Worm (Caenorhabditis elegans) whole organism, L4 larva: ENCODE measurements around the gene dmsr-6.

Source experiments
- D1046.2 ChIP-seq: fragments of 200-800 bp; sonication (Bioruptor generic); IDR thresholded peaks from 2 replicates; pipeline ENCODE4 v1.3.6; 2022; ENCODE audit warnings: missing genetic modification characterization, missing compliant biosample characterization
- F44E2.7 ChIP-seq: fragments of 200-800 bp; sonication (Bioruptor generic); IDR thresholded peaks from 2 replicates; pipeline ENCODE4 v2.1.2; 2022; ENCODE audit warnings: missing genetic modification characterization, missing compliant biosample characterization
- R02D3.7 ChIP-seq: fragments of 150-350 bp; sonication (generic microtip); optimal IDR thresholded peaks from 3 replicates; lab custom pipeline; 2014; ENCODE audit warnings: missing biosample characterization, missing genetic modification characterization
- T26A8.4 ChIP-seq: fragments of 200-800 bp; sonication (Bioruptor generic); IDR thresholded peaks from 2 replicates; pipeline ENCODE4 v1.3.6; 2022; ENCODE audit warnings: missing genetic modification characterization, missing compliant biosample characterization
- Y105C5A.15 ChIP-seq: fragments of 200-800 bp; sonication (Bioruptor generic); IDR thresholded peaks from 2 replicates; pipeline ENCODE4 v1.3.6; 2022; ENCODE audit warnings: missing genetic modification characterization, missing compliant biosample characterization
- Y48G9A.11 ChIP-seq: fragments of 200-800 bp; sonication (Bioruptor generic); IDR thresholded peaks from 2 replicates; pipeline ENCODE4 v1.3.6; 2022; ENCODE audit warnings: missing genetic modification reagents, missing genetic modification characterization, missing compliant biosample characterization
- Y5F2A.4 ChIP-seq: fragments of 200-800 bp; sonication (Bioruptor generic); optimal IDR thresholded peaks from 2 replicates; lab custom pipeline; 2018; ENCODE audit warnings: mild to moderate bottlenecking, missing genetic modification characterization, missing compliant biosample characterization
- ZK337.2 ChIP-seq: fragments of 200-800 bp; sonication (Bioruptor generic); IDR thresholded peaks from 2 replicates; pipeline ENCODE4 v1.3.6; 2022; ENCODE audit warnings: missing genetic modification reagents, missing genetic modification characterization, missing compliant biosample characterization
- aha-1 ChIP-seq: fragments of 150-350 bp; peaks from one replicate; lab custom pipeline; 2014; ENCODE audit warnings: missing biosample characterization, missing genetic modification characterization
- aly-2 ChIP-seq: sonication (generic microtip); optimal IDR thresholded peaks from 2 replicates; lab custom pipeline; 2018; ENCODE audit warnings: missing biosample characterization, missing genetic modification characterization
- arid-1 ChIP-seq: fragments of 200-800 bp; sonication (Bioruptor generic); conservative IDR thresholded peaks from 2 replicates; pipeline ENCODE4 v1.3.6; 2022; ENCODE audit warnings: missing genetic modification reagents, missing genetic modification characterization, missing compliant biosample characterization
- attf-4 ChIP-seq: sonication (generic microtip); optimal IDR thresholded peaks from 3 replicates; lab custom pipeline; 2017; ENCODE audit warnings: missing biosample characterization, missing genetic modification characterization
- ceh-20 ChIP-seq: fragments of 200-800 bp; sonication (Bioruptor generic); IDR thresholded peaks from 2 replicates; pipeline ENCODE4 v1.3.6; 2022; ENCODE audit warnings: missing genetic modification reagents, missing genetic modification characterization, missing compliant biosample characterization
- cey-2 ChIP-seq: sonication (generic microtip); optimal IDR thresholded peaks from 3 replicates; lab custom pipeline; 2017; ENCODE audit warnings: missing genetic modification characterization, mild to moderate bottlenecking, missing compliant biosample characterization, antibody characterized with exemption, borderline replicate concordance; ENCODE audit not compliant: insufficient read depth
- daf-12 ChIP-seq: fragments of 150-350 bp; optimal IDR thresholded peaks from 2 replicates; lab custom pipeline; 2014; ENCODE audit warnings: missing biosample characterization, missing genetic modification reagents, missing genetic modification characterization
- daf-19 ChIP-seq: fragments of 200-800 bp; sonication (Bioruptor generic); conservative IDR thresholded peaks from 2 replicates; pipeline ENCODE4 v1.3.6; 2022; ENCODE audit warnings: missing genetic modification characterization, missing compliant biosample characterization
- dmd-8 ChIP-seq: fragments of 200-800 bp; sonication (Bioruptor generic); IDR thresholded peaks from 2 replicates; pipeline ENCODE4 v1.3.6; 2022; ENCODE audit warnings: missing genetic modification characterization, missing compliant biosample characterization
- dpl-1 ChIP-seq: fragments of 150-350 bp; optimal IDR thresholded peaks from 2 replicates; lab custom pipeline; 2014; ENCODE audit warnings: missing biosample characterization, missing genetic modification reagents, missing genetic modification characterization
- egl-43 ChIP-seq: fragments of 200-800 bp; sonication (Bioruptor generic); IDR thresholded peaks from 2 replicates; pipeline ENCODE4 v1.3.6; 2022; ENCODE audit warnings: missing genetic modification reagents, missing genetic modification characterization, missing compliant biosample characterization
- hif-1 ChIP-seq, 2 experiments: sonication (generic microtip); optimal IDR thresholded peaks; 2 replicates each; lab custom pipeline; 2016 to 2017; ENCODE audit warnings: missing compliant biosample characterization in 2 of 2, missing genetic modification characterization in 2 of 2, missing genetic modification reagents in 2 of 2, missing genotype in 2 of 2, mild to moderate bottlenecking in 1 of 2
- hlh-11 ChIP-seq: fragments of 200-800 bp; sonication (Bioruptor generic); optimal IDR thresholded peaks from 2 replicates; lab custom pipeline; 2018; ENCODE audit warnings: mild to moderate bottlenecking, missing genetic modification characterization, missing compliant biosample characterization
- hlh-30 ChIP-seq: sonication (generic microtip); optimal IDR thresholded peaks from 2 replicates; lab custom pipeline; 2017; ENCODE audit warnings: antibody characterized with exemption, mild to moderate bottlenecking, missing genetic modification characterization, missing compliant biosample characterization; ENCODE audit not compliant: insufficient read depth
- hmg-1.1 ChIP-seq: fragments of 200-800 bp; sonication (Bioruptor generic); IDR thresholded peaks from 2 replicates; pipeline ENCODE4 v1.3.6; 2022; ENCODE audit warnings: missing genetic modification reagents, missing genetic modification characterization, missing compliant biosample characterization
- jun-1 ChIP-seq: fragments of 150-350 bp; optimal IDR thresholded peaks from 2 replicates; lab custom pipeline; 2014; ENCODE audit warnings: missing biosample characterization, missing genetic modification reagents, missing genetic modification characterization
- lin-15B ChIP-seq: fragments of 150-350 bp; sonication (generic microtip); optimal IDR thresholded peaks from 3 replicates; lab custom pipeline; 2014; ENCODE audit warnings: missing biosample characterization, missing genetic modification characterization
- lin-29 ChIP-seq: fragments of 200-800 bp; sonication (Bioruptor generic); IDR thresholded peaks from 2 replicates; pipeline ENCODE4 v1.3.6; 2022; ENCODE audit warnings: missing genetic modification reagents, missing genetic modification characterization, missing compliant biosample characterization
- lin-39 ChIP-seq: fragments of 150-350 bp; optimal IDR thresholded peaks from 2 replicates; lab custom pipeline; 2014; ENCODE audit warnings: missing biosample characterization, missing genetic modification reagents, missing genetic modification characterization
- lir-3 ChIP-seq: sonication (generic microtip); optimal IDR thresholded peaks from 2 replicates; lab custom pipeline; 2016; ENCODE audit warnings: mild to moderate bottlenecking, missing genetic modification characterization, missing compliant biosample characterization
- madf-5 ChIP-seq, 2 experiments: fragments of 200-800 bp; sonication (Bioruptor generic); IDR thresholded peaks; 2 replicates each; pipeline ENCODE4 v1.3.6; 2022; ENCODE audit warnings: missing compliant biosample characterization in 2 of 2, missing genetic modification characterization in 2 of 2
- madf-9 ChIP-seq: fragments of 200-800 bp; sonication (Bioruptor generic); conservative IDR thresholded peaks from 2 replicates; pipeline ENCODE4 v1.3.6; 2022; ENCODE audit warnings: missing genetic modification reagents, missing genetic modification characterization, missing compliant biosample characterization
- mdl-1 ChIP-seq, 2 experiments: fragments of 150-350 bp in 1 of 2; sonication (generic microtip) in 1 of 2; optimal IDR thresholded peaks; 2 replicates each; lab custom pipeline; 2014 to 2017; ENCODE audit warnings: missing biosample characterization in 2 of 2, missing genetic modification characterization in 2 of 2
- mdt-29 ChIP-seq: fragments of 200-800 bp; sonication (Bioruptor generic); IDR thresholded peaks from 2 replicates; pipeline ENCODE4 v1.3.6; 2022; ENCODE audit warnings: missing genetic modification reagents, missing genetic modification characterization, missing compliant biosample characterization
- mep-1 ChIP-seq: fragments of 150-350 bp; sonication (generic microtip); optimal IDR thresholded peaks from 3 replicates; lab custom pipeline; 2014; ENCODE audit warnings: missing biosample characterization, missing genetic modification characterization
- mxl-2 ChIP-seq: fragments of 200-800 bp; sonication (Bioruptor generic); conservative IDR thresholded peaks from 2 replicates; pipeline ENCODE4 v1.3.6; 2022; ENCODE audit warnings: missing genetic modification reagents, missing genetic modification characterization, missing compliant biosample characterization
- nhr-111 ChIP-seq: fragments of 200-800 bp; sonication (Bioruptor generic); optimal IDR thresholded peaks from 2 replicates; lab custom pipeline; 2018; ENCODE audit warnings: mild to moderate bottlenecking, missing genetic modification characterization, missing compliant biosample characterization
- nhr-48 ChIP-seq: sonication (generic microtip); optimal IDR thresholded peaks from 2 replicates; lab custom pipeline; 2016; ENCODE audit warnings: mild to moderate bottlenecking, missing genetic modification characterization, missing compliant biosample characterization
- nhr-6 ChIP-seq: fragments of 150-350 bp; optimal IDR thresholded peaks from 2 replicates; lab custom pipeline; 2014; ENCODE audit warnings: missing biosample characterization, missing genetic modification characterization
- php-3 ChIP-seq: fragments of 200-800 bp; sonication (Bioruptor generic); IDR thresholded peaks from 2 replicates; pipeline ENCODE4 v1.3.6; 2022; ENCODE audit warnings: missing genetic modification reagents, missing genetic modification characterization, missing compliant biosample characterization
- pqm-1 ChIP-seq: sonication (generic microtip); optimal IDR thresholded peaks from 2 replicates; lab custom pipeline; 2017; ENCODE audit warnings: missing biosample characterization, missing genetic modification characterization
- rbr-2 ChIP-seq: sonication (generic microtip); optimal IDR thresholded peaks from 2 replicates; lab custom pipeline; 2016; ENCODE audit warnings: missing genotype, missing genetic modification characterization, missing compliant biosample characterization
- set-16 ChIP-seq: fragments of 200-800 bp; sonication (Bioruptor generic); IDR thresholded peaks from 2 replicates; pipeline ENCODE4 v1.3.6; 2022; ENCODE audit warnings: missing genetic modification reagents, missing genetic modification characterization, missing compliant biosample characterization
- skn-1 ChIP-seq: fragments of 150-350 bp; optimal IDR thresholded peaks from 2 replicates; lab custom pipeline; 2014; ENCODE audit warnings: missing biosample characterization, missing genetic modification characterization
- snpc-4 ChIP-seq: fragments of 150-350 bp; optimal IDR thresholded peaks from 2 replicates; lab custom pipeline; 2014; ENCODE audit warnings: missing biosample characterization, missing genetic modification characterization
- spr-1 ChIP-seq: sonication (generic microtip); optimal IDR thresholded peaks from 2 replicates; lab custom pipeline; 2016; ENCODE audit warnings: mild to moderate bottlenecking, missing genetic modification characterization, missing compliant biosample characterization
- spr-3 ChIP-seq: fragments of 200-800 bp; sonication (Bioruptor generic); optimal IDR thresholded peaks from 2 replicates; lab custom pipeline; 2018; ENCODE audit warnings: mild to moderate bottlenecking, missing genetic modification characterization, missing compliant biosample characterization
- tag-97 ChIP-seq: fragments of 200-800 bp; sonication (Bioruptor generic); IDR thresholded peaks from 2 replicates; pipeline ENCODE4 v1.3.6; 2022; ENCODE audit warnings: missing genetic modification characterization, missing compliant biosample characterization
- tra-1 ChIP-seq: fragments of 200-800 bp; sonication (Bioruptor generic); IDR thresholded peaks from 2 replicates; pipeline ENCODE4 v1.3.6; 2022; ENCODE audit warnings: missing genetic modification reagents, missing genetic modification characterization, missing compliant biosample characterization
- zag-1 ChIP-seq: fragments of 150-350 bp; optimal IDR thresholded peaks from 2 replicates; lab custom pipeline; 2014; ENCODE audit warnings: missing biosample characterization, missing genetic modification characterization
- zfp-3 ChIP-seq: fragments of 200-800 bp; sonication (Bioruptor generic); conservative IDR thresholded peaks from 2 replicates; pipeline ENCODE4 v1.3.6; 2022; ENCODE audit warnings: missing genetic modification reagents, missing genetic modification characterization, missing compliant biosample characterization
- ztf-11 ChIP-seq: fragments of 150-350 bp; optimal IDR thresholded peaks from 2 replicates; lab custom pipeline; 2014; ENCODE audit warnings: missing biosample characterization, missing genetic modification characterization

Gene dmsr-6

ce11 chrII:14470020-14470419 lies 14.6 kb downstream of the dmsr-6 start:
- TF ChIP-seq hmg-1.1 (GFP tag; lab: Robert Waterston, UW) = no peak
- TF ChIP-seq zfp-3 (GFP tag; lab: Robert Waterston, UW) = no peak
- no peak for TF ChIP-seq mep-1 (tag; lab: Kevin White, UChicago)
- no peak for TF ChIP-seq cey-2 (tag; lab: Kevin White, UChicago)
- no peak for TF ChIP-seq aly-2 (tag; lab: Kevin White, UChicago)
- no peak for TF ChIP-seq spr-3 (GFP tag; lab: Kevin White, UChicago)
- no peak for TF ChIP-seq lin-39 (tag; lab: Kevin White, UChicago)
- no peak for TF ChIP-seq Y5F2A.4 (GFP tag; lab: Kevin White, UChicago)
- TF ChIP-seq mdt-29 (GFP tag; lab: Robert Waterston, UW) = no peak
- no peak for TF ChIP-seq F44E2.7
- TF ChIP-seq tra-1 (GFP tag; lab: Robert Waterston, UW) = no peak
- TF ChIP-seq T26A8.4 = no peak
- TF ChIP-seq arid-1 (GFP tag; lab: Robert Waterston, UW) = no peak

DNA sequence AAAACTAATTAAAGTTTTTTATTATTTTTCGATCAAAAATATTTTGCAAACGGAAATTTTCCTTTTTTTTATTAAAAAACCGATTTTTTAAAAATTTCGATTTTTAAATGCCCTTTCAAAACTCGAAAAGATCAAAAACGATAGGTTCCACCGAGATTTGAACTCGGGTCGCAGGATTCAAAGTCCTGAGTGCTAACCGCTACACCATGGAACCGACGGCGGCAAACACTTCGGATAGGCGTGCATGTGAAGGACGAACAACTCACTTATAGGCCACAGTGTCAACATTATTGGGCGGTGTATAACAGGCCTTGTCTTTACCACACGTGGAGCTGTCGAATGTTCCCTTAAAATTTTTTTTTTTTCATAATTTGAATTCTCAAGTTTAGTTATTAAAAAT lies 19.3 kb downstream of the dmsr-6 start:
- no peak for TF ChIP-seq pqm-1 (tag; lab: Kevin White, UChicago)
- TF ChIP-seq madf-9 (GFP tag; lab: Robert Waterston, UW) = 0 out of 2 replicates have a peak, but pooled peaks have one; percentile 27
- TF ChIP-seq zag-1 = no peak
- TF ChIP-seq aha-1 (tag; lab: Kevin White, UChicago) = peak; percentile 54
- TF ChIP-seq skn-1 (tag; lab: Kevin White, UChicago) = no peak
- 0 out of 4 replicates have a peak, but pooled peaks of 1 of the 2 experiments have one; percentile 20 for TF ChIP-seq madf-5 (GFP tag; IDR thresholded peaks at IDR 0.05; lab: Robert Waterston, UW)
- peak; percentile 51; the same call in 1 of the 2 replicates for TF ChIP-seq hmg-1.1 (GFP tag; lab: Robert Waterston, UW)
- peak; percentile 28 for TF ChIP-seq mep-1 (tag; lab: Kevin White, UChicago)
- no peak for TF ChIP-seq zfp-3 (GFP tag; lab: Robert Waterston, UW)
- TF ChIP-seq daf-12 (tag; lab: Kevin White, UChicago) = no peak
- TF ChIP-seq lin-15B = no peak
- no peak for TF ChIP-seq hif-1 (tag; optimal IDR thresholded peaks at IDR 0.05; lab: Kevin White, UChicago)
- no peak for TF ChIP-seq mxl-2 (GFP tag; lab: Robert Waterston, UW)
- no peak for TF ChIP-seq set-16
- TF ChIP-seq nhr-48 (tag; lab: Kevin White, UChicago) = no peak
- no peak for TF ChIP-seq Y105C5A.15 (GFP tag; lab: Robert Waterston, UW)
- TF ChIP-seq R02D3.7 (tag; lab: Kevin White, UChicago) = no peak
- no peak for TF ChIP-seq snpc-4
- TF ChIP-seq tag-97 (GFP tag; lab: Robert Waterston, UW) = no peak
- no peak for TF ChIP-seq mdt-29 (GFP tag; lab: Robert Waterston, UW)
- TF ChIP-seq nhr-111 = no peak
- TF ChIP-seq D1046.2 (GFP tag; lab: Robert Waterston, UW) = no peak
- no peak for TF ChIP-seq T26A8.4
- no peak for TF ChIP-seq ztf-11 (tag; lab: Kevin White, UChicago)
- no peak for TF ChIP-seq spr-1 (tag; lab: Kevin White, UChicago)
- TF ChIP-seq ZK337.2 = peak; percentile 6; the same call in 1 of the 2 replicates
- TF ChIP-seq hlh-30 (tag; lab: Kevin White, UChicago) = peak; percentile 28
- no peak for TF ChIP-seq hlh-11
- no peak for TF ChIP-seq dpl-1
- no peak for TF ChIP-seq daf-19 (GFP tag; lab: Robert Waterston, UW)
- no peak for TF ChIP-seq attf-4 (tag; lab: Kevin White, UChicago)
- TF ChIP-seq mdl-1 (tag; optimal IDR thresholded peaks at IDR 0.05; lab: Kevin White, UChicago) = no peak
- no peak for TF ChIP-seq ceh-20
- no peak for TF ChIP-seq rbr-2 (tag; lab: Kevin White, UChicago)
- TF ChIP-seq lir-3 (tag; lab: Kevin White, UChicago) = no peak
- TF ChIP-seq nhr-6 = peak; percentile 9
- no peak for TF ChIP-seq egl-43 (GFP tag; lab: Robert Waterston, UW)
- TF ChIP-seq Y48G9A.11 (GFP tag; lab: Robert Waterston, UW) = no peak
- TF ChIP-seq spr-3 (GFP tag; lab: Kevin White, UChicago) = no peak
- TF ChIP-seq jun-1 (tag; lab: Kevin White, UChicago) = no peak
- peak; percentile 19; the same call in 1 of the 2 replicates for TF ChIP-seq php-3
- TF ChIP-seq lin-29 (GFP tag; lab: Robert Waterston, UW) = no peak
- no peak for TF ChIP-seq dmd-8 (GFP tag; lab: Robert Waterston, UW)
